Fruit fly (Drosophila melanogaster) whole organism, wandering third instar larva: ENCODE results near the gene sty.

Source experiments
- Dfd ChIP-seq: fragments of >200 bp; optimal IDR thresholded peaks from 2 replicates; lab custom pipeline; 2017; ENCODE audit warnings: missing biosample characterization, missing genetic modification characterization
- Myc ChIP-seq: fragments of >200 bp; optimal IDR thresholded peaks from 2 replicates; lab custom pipeline; 2017
- br ChIP-seq: fragments of 200-800 bp; sonication (Bioruptor generic); optimal IDR thresholded peaks from 2 replicates; lab custom pipeline; 2016; ENCODE audit warnings: missing biosample characterization, missing genetic modification characterization
- dmrt93B ChIP-seq: fragments of 200-800 bp; sonication (Bioruptor generic); optimal IDR thresholded peaks from 2 replicates; lab custom pipeline; 2018; ENCODE audit warnings: missing biosample characterization, mild to moderate bottlenecking, missing genetic modification characterization
- jim ChIP-seq: fragments of 175-275, 200-325 bp; sonication (Bioruptor generic); optimal IDR thresholded peaks from 2 replicates; lab custom pipeline; 2016; ENCODE audit warnings: missing biosample characterization, mild to moderate bottlenecking, missing genetic modification characterization
- psq ChIP-seq: fragments of 200-800 bp; sonication (Bioruptor generic); optimal IDR thresholded peaks from 3 replicates; lab custom pipeline; 2017; ENCODE audit warnings: missing biosample characterization, mild to moderate bottlenecking, missing genetic modification characterization, moderate library complexity
- tai ChIP-seq: sonication (Bioruptor generic); optimal IDR thresholded peaks from 2 replicates; lab custom pipeline; 2016; ENCODE audit warnings: missing biosample characterization, missing genetic modification characterization

DNA sequence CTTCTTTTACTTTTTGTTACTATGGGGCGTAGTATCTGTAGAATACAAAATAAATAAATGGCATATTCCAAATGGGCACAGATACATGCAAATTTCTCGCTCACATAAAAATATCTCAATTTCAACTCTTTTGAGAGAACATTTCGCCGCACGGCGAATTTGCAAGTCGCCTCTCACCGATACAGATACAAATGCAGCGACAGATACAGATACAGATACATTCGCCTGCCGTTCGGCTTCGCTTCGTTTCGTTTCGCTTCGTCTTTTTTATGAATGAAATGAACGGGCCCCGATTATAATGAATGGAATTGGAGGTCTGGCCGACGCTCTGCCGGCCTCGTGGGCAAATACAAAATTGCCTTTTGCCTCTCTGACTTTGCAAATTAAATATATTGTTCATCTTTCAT lies 4.5 kb downstream of the sty start:
- TF ChIP-seq psq (GFP tag; lab: Kevin White, UChicago): no peak
- TF ChIP-seq tai: no peak
- TF ChIP-seq dmrt93B (GFP tag; lab: Kevin White, UChicago): no peak
- TF ChIP-seq Dfd (GFP tag; lab: Kevin White, UChicago): no peak
- TF ChIP-seq jim: no peak
- no peak for TF ChIP-seq br (GFP tag; lab: Kevin White, UChicago)
- TF ChIP-seq Myc (lab: Kevin White, UChicago): no peak
